Fruit fly (Drosophila melanogaster) whole organism, embryonic: ENCODE data around the gene CG13996.

Source experiments
- Antp ChIP-seq: fragments of 200-800 bp; sonication (Bioruptor generic); optimal IDR thresholded peaks from 3 replicates; lab custom pipeline; 2016; ENCODE audit warnings: missing biosample characterization, missing genetic modification characterization
- B-H1 ChIP-seq: fragments of 200-800 bp; sonication (Bioruptor generic); IDR thresholded peaks from 3 replicates; pipeline ENCODE4 v1.3.6; 2022; ENCODE audit warnings: missing biosample characterization, missing genetic modification characterization
- CG1024 ChIP-seq: fragments of 200-800 bp; sonication (Bioruptor generic); IDR thresholded peaks from 2 replicates; pipeline ENCODE4 v1.3.6; 2022; ENCODE audit warnings: missing biosample characterization, missing genetic modification characterization
- CG10366 ChIP-seq: fragments of 200-800 bp; sonication (Bioruptor generic); IDR thresholded peaks from 2 replicates; pipeline ENCODE4 v1.3.6; 2022; ENCODE audit warnings: missing biosample characterization, missing genetic modification characterization
- CG14710 ChIP-seq: fragments of 200-800 bp; sonication (Bioruptor generic); optimal IDR thresholded peaks from 3 replicates; lab custom pipeline; 2019; ENCODE audit warnings: missing biosample characterization, mild to moderate bottlenecking, missing genetic modification characterization, moderate library complexity
- CG14965 ChIP-seq: fragments of 200-800 bp; sonication (Bioruptor generic); optimal IDR thresholded peaks from 2 replicates; lab custom pipeline; 2016; ENCODE audit warnings: missing biosample characterization, missing genetic modification characterization, borderline replicate concordance
- CG15601 ChIP-seq: fragments of 200-800 bp; sonication (Bioruptor generic); optimal IDR thresholded peaks from 3 replicates; lab custom pipeline; 2019; ENCODE audit warnings: missing biosample characterization, mild to moderate bottlenecking, missing genetic modification characterization, moderate library complexity
- CG1602 ChIP-seq: fragments of 200-800 bp; sonication (Bioruptor generic); optimal IDR thresholded peaks from 3 replicates; lab custom pipeline; 2016; ENCODE audit warnings: missing biosample characterization, missing genetic modification characterization
- CG17361 ChIP-seq: fragments of 200-800 bp; sonication (Bioruptor generic); IDR thresholded peaks from 3 replicates; pipeline ENCODE4 v1.3.6; 2022; ENCODE audit warnings: missing biosample characterization, missing genetic modification characterization
- CG18011 ChIP-seq: fragments of 200-800 bp; sonication (Bioruptor generic); optimal IDR thresholded peaks from 2 replicates; lab custom pipeline; 2017; ENCODE audit warnings: missing biosample characterization, missing genetic modification characterization, mild to moderate bottlenecking, moderate library complexity, missing genotype
- CG18599 ChIP-seq: fragments of 200-800 bp; sonication (Bioruptor generic); optimal IDR thresholded peaks from 3 replicates; lab custom pipeline; 2017; ENCODE audit warnings: missing biosample characterization, missing genetic modification characterization, mild to moderate bottlenecking, moderate library complexity, missing genetic modification reagents
- CG30020 ChIP-seq: fragments of 200-800 bp; optimal IDR thresholded peaks from 2 replicates; lab custom pipeline; 2019; ENCODE audit warnings: missing biosample characterization, mild to moderate bottlenecking, missing genetic modification characterization, moderate library complexity
- CG33557 ChIP-seq: fragments of 200-800 bp; sonication (Bioruptor generic); optimal IDR thresholded peaks from 2 replicates; lab custom pipeline; 2019; ENCODE audit warnings: missing biosample characterization, mild to moderate bottlenecking, missing genetic modification characterization, moderate library complexity
- CG34224 ChIP-seq: fragments of 200-800 bp; sonication (Bioruptor generic); IDR thresholded peaks from 3 replicates; pipeline ENCODE4 v1.3.6; 2022; ENCODE audit warnings: missing biosample characterization, missing genetic modification characterization; ENCODE audit not compliant: partially characterized antibody
- CG4707 ChIP-seq: fragments of 200-800 bp; sonication (Bioruptor generic); optimal IDR thresholded peaks from 2 replicates; lab custom pipeline; 2018; ENCODE audit warnings: missing biosample characterization, mild to moderate bottlenecking, missing genetic modification characterization, moderate library complexity
- CG6254 ChIP-seq: fragments of 200-800 bp; sonication (Bioruptor generic); optimal IDR thresholded peaks from 3 replicates; lab custom pipeline; 2017; ENCODE audit warnings: mild to moderate bottlenecking, missing biosample characterization, missing genetic modification reagents, missing genetic modification characterization
- CG6854 ChIP-seq: fragments of 200-800 bp; sonication (Bioruptor generic); optimal IDR thresholded peaks from 3 replicates; lab custom pipeline; 2017; ENCODE audit warnings: missing biosample characterization, mild to moderate bottlenecking, missing genetic modification characterization
- CG9609 ChIP-seq: fragments of 200-800 bp; sonication (Bioruptor generic); optimal IDR thresholded peaks from 3 replicates; lab custom pipeline; 2016; ENCODE audit warnings: missing biosample characterization, missing genetic modification characterization
- Dbx ChIP-seq: fragments of 200-800 bp; sonication (Bioruptor generic); IDR thresholded peaks from 3 replicates; pipeline ENCODE4 v1.3.6; 2022; ENCODE audit warnings: missing biosample characterization, missing genetic modification characterization
- Eip74EF ChIP-seq, 2 experiments: fragments of 200-800 bp in 1 of 2; fragments of >200 bp in 1 of 2; sonication (Bioruptor generic) in 1 of 2; optimal IDR thresholded peaks; 2 replicates each; lab custom pipeline; 2017 to 2019; ENCODE audit warnings: missing biosample characterization in 2 of 2, missing genetic modification characterization in 2 of 2, mild to moderate bottlenecking in 1 of 2, moderate library complexity in 1 of 2
- Fer2 ChIP-seq: fragments of 200-800 bp; sonication (Bioruptor generic); optimal IDR thresholded peaks from 2 replicates; lab custom pipeline; 2018; ENCODE audit warnings: missing biosample characterization, mild to moderate bottlenecking, missing genetic modification characterization, moderate library complexity
- H2.0 ChIP-seq: fragments of 200-800 bp; sonication (Bioruptor generic); IDR thresholded peaks from 2 replicates; pipeline ENCODE4 v1.3.6; 2022; ENCODE audit warnings: missing biosample characterization, missing genetic modification characterization
- HLH54F ChIP-seq: fragments of 200-800 bp; sonication (Bioruptor generic); optimal IDR thresholded peaks from 3 replicates; lab custom pipeline; 2016; ENCODE audit warnings: missing biosample characterization, missing genetic modification characterization
- HmgZ ChIP-seq: fragments of 200-800 bp; sonication (Bioruptor generic); optimal IDR thresholded peaks from 2 replicates; lab custom pipeline; 2018; ENCODE audit warnings: missing biosample characterization, mild to moderate bottlenecking, missing genetic modification characterization
- Rx ChIP-seq: fragments of 200-800 bp; sonication (Bioruptor generic); IDR thresholded peaks from 2 replicates; pipeline ENCODE4 v1.3.6; 2022; ENCODE audit warnings: missing biosample characterization, missing genetic modification characterization
- Taf1 ChIP-seq: fragments of 200-800 bp; sonication (Bioruptor generic); IDR thresholded peaks from 2 replicates; pipeline ENCODE4 v1.3.6; 2022; ENCODE audit warnings: missing biosample characterization, missing genetic modification characterization
- Vsx1 ChIP-seq: fragments of 200-800 bp; sonication (Bioruptor generic); optimal IDR thresholded peaks from 2 replicates; lab custom pipeline; 2017; ENCODE audit warnings: missing biosample characterization, mild to moderate bottlenecking, missing genetic modification characterization, missing genetic modification reagents
- ara ChIP-seq: fragments of 200-800 bp; sonication (Bioruptor generic); IDR thresholded peaks from 2 replicates; pipeline ENCODE4 v1.3.6; 2022; ENCODE audit warnings: missing biosample characterization, missing genetic modification characterization
- corto ChIP-seq: fragments of 200-800 bp; sonication (Bioruptor generic); optimal IDR thresholded peaks from 2 replicates; lab custom pipeline; 2016; ENCODE audit warnings: missing biosample characterization, mild to moderate bottlenecking, missing genetic modification characterization, moderate library complexity
- crp ChIP-seq, 2 experiments: fragments of 200-800 bp; sonication (Bioruptor generic); optimal IDR thresholded peaks; 2 replicates in 1 of 2; 3 replicates in 1 of 2; lab custom pipeline; 2017; ENCODE audit warnings: missing biosample characterization in 2 of 2, missing genetic modification characterization in 2 of 2, mild to moderate bottlenecking in 1 of 2, moderate library complexity in 1 of 2
- dati ChIP-seq: fragments of 200-800 bp; sonication (Bioruptor generic); IDR thresholded peaks from 2 replicates; pipeline ENCODE4 v1.3.6; 2022; ENCODE audit warnings: missing biosample characterization, missing genetic modification characterization
- disco-r ChIP-seq: fragments of 200-800 bp; sonication (Bioruptor generic); optimal IDR thresholded peaks from 2 replicates; lab custom pipeline; 2016; ENCODE audit warnings: missing biosample characterization, missing genetic modification characterization
- ems ChIP-seq: fragments of 200-800 bp; sonication (Bioruptor generic); optimal IDR thresholded peaks from 3 replicates; lab custom pipeline; 2016; ENCODE audit warnings: missing biosample characterization, missing genetic modification characterization
- fd96Cb ChIP-seq: fragments of 200-800 bp; sonication (Bioruptor generic); optimal IDR thresholded peaks from 2 replicates; lab custom pipeline; 2018; ENCODE audit warnings: missing biosample characterization, mild to moderate bottlenecking, missing genetic modification characterization, moderate library complexity
- fru ChIP-seq: fragments of >200 bp; optimal IDR thresholded peaks from 2 replicates; lab custom pipeline; 2017
- insv ChIP-seq, 2 experiments: fragments of 200-800 bp; sonication (Bioruptor generic); optimal IDR thresholded peaks; 3 replicates each; lab custom pipeline; 2016 to 2018; ENCODE audit warnings: missing biosample characterization in 2 of 2, missing genetic modification characterization in 2 of 2
- lab ChIP-seq: fragments of 200-800 bp; sonication (Bioruptor generic); optimal IDR thresholded peaks from 3 replicates; lab custom pipeline; 2017; ENCODE audit warnings: missing biosample characterization, missing genetic modification characterization, mild to moderate bottlenecking, moderate library complexity, missing genetic modification reagents
- lmd ChIP-seq: fragments of 200-800 bp; sonication (Bioruptor generic); IDR thresholded peaks from 2 replicates; pipeline ENCODE4 v1.3.6; 2022; ENCODE audit warnings: missing biosample characterization, missing genetic modification characterization
- nmo ChIP-seq: fragments of 200-800 bp; sonication (Bioruptor generic); optimal IDR thresholded peaks from 2 replicates; lab custom pipeline; 2018; ENCODE audit warnings: missing biosample characterization, mild to moderate bottlenecking, missing genetic modification characterization, moderate library complexity
- oc ChIP-seq: fragments of 200-800 bp; sonication (Bioruptor generic); optimal IDR thresholded peaks from 2 replicates; lab custom pipeline; 2018; ENCODE audit warnings: missing biosample characterization, mild to moderate bottlenecking, missing genetic modification characterization, moderate library complexity
- pan ChIP-seq, 4 experiments: fragments of >200 bp in 3 of 4; fragments of 200-800 bp in 1 of 4; sonication (Bioruptor generic) in 1 of 4; optimal IDR thresholded peaks in 3 of 4; IDR thresholded peaks in 1 of 4; 2 replicates each; pipeline versions ENCODE4 v1.3.6 to Lab custom; 2017 to 2022; ENCODE audit warnings: missing biosample characterization in 2 of 4, missing genetic modification characterization in 2 of 4, mixed read lengths in 1 of 4
- repo ChIP-seq: fragments of 200-800 bp; sonication (Bioruptor generic); optimal IDR thresholded peaks from 2 replicates; lab custom pipeline; 2016; ENCODE audit warnings: missing biosample characterization, missing genetic modification characterization
- sc ChIP-seq, 3 experiments: fragments of >200 bp in 2 of 3; fragments of 200-800 bp in 1 of 3; sonication (Bioruptor generic) in 1 of 3; optimal IDR thresholded peaks; 2 replicates in 2 of 3; 3 replicates in 1 of 3; lab custom pipeline; 2017; ENCODE audit warnings: mild to moderate bottlenecking in 1 of 3, missing biosample characterization in 1 of 3, missing genetic modification characterization in 1 of 3, missing genetic modification reagents in 1 of 3
- schlank ChIP-seq: fragments of 200-800 bp; sonication (Bioruptor generic); optimal IDR thresholded peaks from 2 replicates; lab custom pipeline; 2018; ENCODE audit warnings: missing biosample characterization, mild to moderate bottlenecking, missing genetic modification characterization
- shn ChIP-seq: fragments of 200-800 bp; sonication (Bioruptor generic); optimal IDR thresholded peaks from 3 replicates; lab custom pipeline; 2016; ENCODE audit warnings: missing biosample characterization, missing genetic modification characterization
- sna ChIP-seq: fragments of 200-800 bp; sonication (Bioruptor generic); IDR thresholded peaks from 2 replicates; pipeline ENCODE4 v1.3.6; 2022; ENCODE audit warnings: missing biosample characterization, missing genetic modification characterization; ENCODE audit not compliant: partially characterized antibody
- stc ChIP-seq: fragments of 200-800 bp; sonication (Bioruptor generic); IDR thresholded peaks from 2 replicates; pipeline ENCODE4 v1.3.6; 2022; ENCODE audit warnings: missing biosample characterization, missing genetic modification characterization
- unpg ChIP-seq: fragments of 200-800 bp; sonication (Bioruptor generic); optimal IDR thresholded peaks from 3 replicates; lab custom pipeline; 2018; ENCODE audit warnings: missing biosample characterization, mild to moderate bottlenecking, missing genetic modification characterization, moderate library complexity
- zfh2 ChIP-seq: fragments of 200-800 bp; sonication (Bioruptor generic); optimal IDR thresholded peaks from 2 replicates; lab custom pipeline; 2016; ENCODE audit warnings: missing biosample characterization, missing genetic modification characterization

The CG13996 gene

DNA sequence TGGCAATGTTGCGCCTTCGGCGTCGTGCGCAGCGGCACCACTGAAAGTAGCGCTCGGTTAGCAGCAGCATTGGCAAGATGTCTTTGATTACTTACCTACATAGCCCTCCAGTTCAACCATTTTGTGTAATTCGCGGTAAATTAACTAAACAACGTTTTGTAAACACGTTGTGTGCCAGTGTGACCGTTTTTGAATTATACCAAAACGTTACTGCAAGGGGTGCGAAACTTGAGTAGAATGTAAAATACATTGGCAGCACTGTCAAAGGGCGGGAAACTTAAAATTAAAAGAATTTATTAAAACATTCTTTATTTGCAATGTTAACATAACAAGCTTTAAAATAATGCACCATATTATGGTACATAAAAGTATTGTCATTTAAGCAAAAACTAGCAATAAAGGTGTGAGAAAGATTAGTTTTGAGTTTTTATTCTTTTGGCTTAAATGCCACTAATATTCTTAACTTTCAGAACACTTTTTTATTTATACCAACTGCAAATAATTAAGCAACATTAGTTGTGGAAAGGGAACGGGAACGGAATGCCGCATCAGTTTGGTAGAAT, 3.8 kb downstream of the CG13996 start, which contains the start of gene CG9107 (continued):
- TF ChIP-seq fru (lab: Kevin White, UChicago) (no peak), CG6854 (GFP tag; lab: Kevin White, UChicago) (no peak), disco-r (no peak), pan (optimal IDR thresholded peaks at IDR 0.05; lab: Kevin White, UChicago) (no peak), pan (GFP tag; optimal IDR thresholded peaks at IDR 0.05 in 1 of 2, IDR thresholded peaks at IDR 0.05 in 1 of 2) (no peak), HLH54F (GFP tag; lab: Kevin White, UChicago) (no peak), unpg (GFP tag; lab: Kevin White, UChicago) (no peak), stc (GFP tag; lab: Robert Waterston, UW) (no peak), lmd (GFP tag; lab: Robert Waterston, UW) (no peak), CG33557 (GFP tag; lab: Kevin White, UChicago) (no peak), CG4707 (no peak), fd96Cb (tag; lab: Kevin White, UChicago) (no peak), CG17361 (no peak), CG1602 (GFP tag; lab: Kevin White, UChicago) (no peak), CG30020 (tag; lab: Kevin White, UChicago) (no peak), B-H1 (GFP tag; lab: Robert Waterston, UW) (no peak), Dbx (GFP tag; lab: Robert Waterston, UW) (no peak), Fer2 (tag; lab: Kevin White, UChicago) (no peak), oc (no peak), CG18599 (GFP tag; lab: Kevin White, UChicago) (no peak), CG15601 (no peak), sc (optimal IDR thresholded peaks at IDR 0.05; lab: Kevin White, UChicago) (no peak), sc (GFP tag; optimal IDR thresholded peaks at IDR 0.05; lab: Kevin White, UChicago) (no peak), repo (GFP tag; lab: Kevin White, UChicago) (no peak), CG14710 (tag; lab: Kevin White, UChicago) (peak; percentile 64), ara (GFP tag; lab: Robert Waterston, UW) (no peak), dati (GFP tag; lab: Robert Waterston, UW) (no peak), Eip74EF (GFP tag; optimal IDR thresholded peaks at IDR 0.05; lab: Kevin White, UChicago) (no peak), Antp (GFP tag; lab: Kevin White, UChicago) (no peak), schlank (tag; lab: Kevin White, UChicago) (no peak), nmo (GFP tag; lab: Kevin White, UChicago) (no peak), shn (no peak), CG34224 (GFP tag; lab: Robert Waterston, UW) (0 out of 3 replicates have a peak, but pooled peaks have one; percentile 16), corto (no peak), Taf1 (GFP tag; lab: Robert Waterston, UW) (no peak), ems (GFP tag; lab: Kevin White, UChicago) (no peak), CG1024 (GFP tag; lab: Robert Waterston, UW) (no peak), crp (GFP tag; optimal IDR thresholded peaks at IDR 0.05; lab: Kevin White, UChicago) (no peak), CG9609 (GFP tag; lab: Kevin White, UChicago) (no peak), CG14965 (no peak), zfh2 (GFP tag; lab: Kevin White, UChicago) (no peak), CG18011 (no peak), lab (GFP tag; lab: Kevin White, UChicago) (no peak), H2.0 (GFP tag; lab: Robert Waterston, UW) (no peak), sna (GFP tag; lab: Robert Waterston, UW) (no peak), CG10366 (GFP tag; lab: Robert Waterston, UW) (no peak), Vsx1 (GFP tag; lab: Kevin White, UChicago) (no peak), insv (GFP tag; optimal IDR thresholded peaks at IDR 0.05; lab: Kevin White, UChicago) (no peak), Rx (GFP tag; lab: Robert Waterston, UW) (no peak), HmgZ (tag; lab: Kevin White, UChicago) (no peak), CG6254 (GFP tag; lab: Kevin White, UChicago) (no peak)
